Fruit fly (Drosophila melanogaster): ENCODE data around the gene Plp.

Gene Plp

dm6 chr3L:15034061-15034713 is 60.3 kb downstream of the Plp start (continued):
- no peak for TF ChIP-seq dan (GFP tag; IDR thresholded peaks at IDR 0.05)
- TF ChIP-seq Mad (GFP tag; optimal IDR thresholded peaks at IDR 0.05), result no peak
- peak; percentile 7 for TF ChIP-seq Xbp1 (GFP tag; optimal IDR thresholded peaks at IDR 0.05)
- no peak for TF ChIP-seq CG14710 (tag; optimal IDR thresholded peaks at IDR 0.05)
- no peak for TF ChIP-seq H15 (GFP tag; IDR thresholded peaks at IDR 0.05)
- no peak for TF ChIP-seq jumu (GFP tag; optimal IDR thresholded peaks at IDR 0.05)
- no peak for TF ChIP-seq CG9797 (GFP tag; optimal IDR thresholded peaks at IDR 0.05)
- TF ChIP-seq bsh (GFP tag; optimal IDR thresholded peaks at IDR 0.05), result no peak
- no peak for TF ChIP-seq CG16815 (GFP tag; optimal IDR thresholded peaks at IDR 0.05)
- TF ChIP-seq wdn (GFP tag; IDR thresholded peaks at IDR 0.05), result 0 out of 2 replicates have a peak, but pooled peaks have one; percentile 29
- TF ChIP-seq yki (optimal IDR thresholded peaks at IDR 0.05), result no peak
- no peak for TF ChIP-seq Neu2 (GFP tag; optimal IDR thresholded peaks at IDR 0.05; ENCODE audit: borderline replicate concordance)
- TF ChIP-seq dmrt99B (tag; optimal IDR thresholded peaks at IDR 0.05), result peak; percentile 63
- TF ChIP-seq Hand (GFP tag; optimal IDR thresholded peaks at IDR 0.05), result peak; percentile 73
- peak; percentile 27 for TF ChIP-seq CG34376 (GFP tag; optimal IDR thresholded peaks at IDR 0.05)
- TF ChIP-seq MESR4 (GFP tag; optimal IDR thresholded peaks at IDR 0.05), result no peak
- TF ChIP-seq CG6254 (GFP tag; optimal IDR thresholded peaks at IDR 0.05), result no peak
- no peak for TF ChIP-seq CG18011 (GFP tag; optimal IDR thresholded peaks at IDR 0.05)
- TF ChIP-seq sima (GFP tag; optimal IDR thresholded peaks at IDR 0.05), result no peak
- TF ChIP-seq run (tag; optimal IDR thresholded peaks at IDR 0.05), result no peak
- no peak for TF ChIP-seq CG4707 (GFP tag; optimal IDR thresholded peaks at IDR 0.05)
- TF ChIP-seq CG2889 (GFP tag; IDR thresholded peaks at IDR 0.05), result no peak
- no peak for TF ChIP-seq Bteb2 (GFP tag; optimal IDR thresholded peaks at IDR 0.05)
- peak; percentile 41 for TF ChIP-seq sens (GFP tag)
- TF ChIP-seq Dek (tag; optimal IDR thresholded peaks at IDR 0.05), result peak; percentile 26
- TF ChIP-seq Dbx (GFP tag; IDR thresholded peaks at IDR 0.05), result no peak
- TF ChIP-seq phol (tag; optimal IDR thresholded peaks at IDR 0.05), result peak; percentile 40
- peak; percentile 58 for TF ChIP-seq CG9727 (GFP tag; optimal IDR thresholded peaks at IDR 0.05)
- TF ChIP-seq HLH4C (GFP tag; IDR thresholded peaks at IDR 0.05; ENCODE audit: partially characterized antibody), result no peak
- TF ChIP-seq CG17359 (tag; optimal IDR thresholded peaks at IDR 0.05), result no peak
- no peak for TF ChIP-seq CG6683 (GFP tag; optimal IDR thresholded peaks at IDR 0.05)
- peak; percentile 82 for TF ChIP-seq CG18599 (GFP tag; optimal IDR thresholded peaks at IDR 0.05)
- TF ChIP-seq gce (GFP tag; IDR thresholded peaks at IDR 0.05), result no peak
- peak; percentile 54 for TF ChIP-seq CG12391 (tag; optimal IDR thresholded peaks at IDR 0.05)
- peak; percentile 58 for TF ChIP-seq lab (GFP tag; optimal IDR thresholded peaks at IDR 0.05)
- no peak for TF ChIP-seq CG32772 (GFP tag; IDR thresholded peaks at IDR 0.05)
- no peak for TF ChIP-seq CHES-1-like (GFP tag; optimal IDR thresholded peaks at IDR 0.05)
- no peak for TF ChIP-seq E2f2 (GFP tag; IDR thresholded peaks at IDR 0.05)
- no peak for TF ChIP-seq Ptx1 (GFP tag; IDR thresholded peaks at IDR 0.05)
- peak; percentile 34 for TF ChIP-seq abd-A (tag; optimal IDR thresholded peaks at IDR 0.05)
- TF ChIP-seq CG30403 (GFP tag; optimal IDR thresholded peaks at IDR 0.05), result peak; percentile 29
- no peak for TF ChIP-seq CG4854 (GFP tag; optimal IDR thresholded peaks at IDR 0.05)
- peak; percentile 3 for TF ChIP-seq gcm (GFP tag; optimal IDR thresholded peaks at IDR 0.05)
- TF ChIP-seq CTCF (GFP tag; optimal IDR thresholded peaks at IDR 0.05), result no peak
- no peak for TF ChIP-seq shn (GFP tag; optimal IDR thresholded peaks at IDR 0.05)
- no peak for TF ChIP-seq CG7987 (GFP tag; optimal IDR thresholded peaks at IDR 0.05)
- no peak for TF ChIP-seq sna (GFP tag; IDR thresholded peaks at IDR 0.05; ENCODE audit: partially characterized antibody)
- no peak for TF ChIP-seq Abd-B (GFP tag; optimal IDR thresholded peaks at IDR 0.05)
- TF ChIP-seq sob (GFP tag; IDR thresholded peaks at IDR 0.05), result no peak
- no peak for TF ChIP-seq CG3726 (GFP tag; IDR thresholded peaks at IDR 0.05)

All from whole organism, embryonic.